Fruit fly (Drosophila melanogaster): ENCODE results near the gene CG42853.

CG42853 gene

dm6 chr3L:18106021-18106944, 15.5 kb downstream of the CG42853 start, which contains the start of the genes CG13698 and mRpS26 (continued):
- TF ChIP-seq CG16779 (GFP tag; IDR thresholded peaks at IDR 0.05) = 0 out of 2 replicates have a peak, but pooled peaks have one; percentile 41
- TF ChIP-seq Atf3 (GFP tag; optimal IDR thresholded peaks at IDR 0.05) = no peak
- peak; percentile 42 for TF ChIP-seq HLH54F (GFP tag; optimal IDR thresholded peaks at IDR 0.05)
- peak; percentile 72 for TF ChIP-seq Sox102F (GFP tag; optimal IDR thresholded peaks at IDR 0.05)
- TF ChIP-seq CG12155 (GFP tag; optimal IDR thresholded peaks at IDR 0.05) = peak; percentile 61
- peak; percentile 74 for TF ChIP-seq CG15601 (tag; optimal IDR thresholded peaks at IDR 0.05)
- TF ChIP-seq bowl (GFP tag; IDR thresholded peaks at IDR 0.05) = 0 out of 2 replicates have a peak, but pooled peaks have one; percentile 24
- no peak for TF ChIP-seq bigmax (GFP tag; optimal IDR thresholded peaks at IDR 0.05)
- TF ChIP-seq tio (GFP tag; optimal IDR thresholded peaks at IDR 0.05) = peak; percentile 59
- TF ChIP-seq CG14667 (GFP tag; IDR thresholded peaks at IDR 0.05) = no peak
- peak; percentile 56 for TF ChIP-seq HHEX (GFP tag; optimal IDR thresholded peaks at IDR 0.05)
- TF ChIP-seq CG9727 (GFP tag; optimal IDR thresholded peaks at IDR 0.05) = peak; percentile 68
- TF ChIP-seq CG2202 (tag; optimal IDR thresholded peaks at IDR 0.05) = no peak
- TF ChIP-seq Vsx1 (GFP tag; optimal IDR thresholded peaks at IDR 0.05) = no peak
- no peak for TF ChIP-seq usp (GFP tag; optimal IDR thresholded peaks at IDR 0.05)
- peak; percentile 77 for TF ChIP-seq CG2120 (GFP tag; optimal IDR thresholded peaks at IDR 0.05)
- peak; percentile 71 for TF ChIP-seq CG13894 (tag; optimal IDR thresholded peaks at IDR 0.05)
- peak; percentile 56 for TF ChIP-seq gsb-n (tag; optimal IDR thresholded peaks at IDR 0.05)
- peak; percentile 51; the same call in 1 of the 2 replicates for TF ChIP-seq CG11085 (GFP tag; IDR thresholded peaks at IDR 0.05)
- peak; percentile 70 for TF ChIP-seq YL-1 (GFP tag; optimal IDR thresholded peaks at IDR 0.05)
- TF ChIP-seq bsh (GFP tag; optimal IDR thresholded peaks at IDR 0.05) = peak in 1 of 2 experiments; percentile 71
- TF ChIP-seq CG34376 (GFP tag; optimal IDR thresholded peaks at IDR 0.05) = peak; percentile 67
- no peak for TF ChIP-seq Doc2 (GFP tag; IDR thresholded peaks at IDR 0.05)
- peak; percentile 76 for TF ChIP-seq grau (tag; optimal IDR thresholded peaks at IDR 0.05)
- TF ChIP-seq nau (GFP tag; optimal IDR thresholded peaks at IDR 0.05) = no peak
- peak; percentile 69 for TF ChIP-seq CG4820 (GFP tag; optimal IDR thresholded peaks at IDR 0.05)
- no peak for TF ChIP-seq NK7.1 (GFP tag; optimal IDR thresholded peaks at IDR 0.05)
- no peak for TF ChIP-seq salm (tag; optimal IDR thresholded peaks at IDR 0.05)
- TF ChIP-seq Sox100B (GFP tag; optimal IDR thresholded peaks at IDR 0.05) = peak; percentile 72
- no peak for TF ChIP-seq CG6854 (GFP tag; optimal IDR thresholded peaks at IDR 0.05)
- TF ChIP-seq trh (GFP tag; optimal IDR thresholded peaks at IDR 0.05) = peak; percentile 46
- peak; percentile 45 for TF ChIP-seq CG8281 (tag; optimal IDR thresholded peaks at IDR 0.05)
- TF ChIP-seq CG3847 (GFP tag; IDR thresholded peaks at IDR 0.05) = peak; percentile 59; the same call in 1 of the 2 replicates
- TF ChIP-seq Ptx1 (GFP tag; IDR thresholded peaks at IDR 0.05) = peak; percentile 78
- peak; percentile 71; the same call in 2 of the 3 replicates for TF ChIP-seq CG2199 (GFP tag; IDR thresholded peaks at IDR 0.05)
- peak; percentile 69 for TF ChIP-seq CG7372 (GFP tag; IDR thresholded peaks at IDR 0.05)
- no peak for TF ChIP-seq dan (GFP tag; IDR thresholded peaks at IDR 0.05)
- TF ChIP-seq H2.0 (GFP tag; IDR thresholded peaks at IDR 0.05) = peak; percentile 35; the same call in 1 of the 2 replicates
- TF ChIP-seq CG3281 (GFP tag; optimal IDR thresholded peaks at IDR 0.05) = peak; percentile 60
- TF ChIP-seq zen2 (GFP tag; IDR thresholded peaks at IDR 0.05; ENCODE audit: partially characterized antibody) = peak; percentile 30; the same call in 1 of the 3 replicates
- no peak for TF ChIP-seq Mes4 (GFP tag; optimal IDR thresholded peaks at IDR 0.05)
- TF ChIP-seq crp (GFP tag; optimal IDR thresholded peaks at IDR 0.05) = peak in 1 of 2 experiments; percentile 30
- peak; percentile 96 for TF ChIP-seq CG2116 (GFP tag; optimal IDR thresholded peaks at IDR 0.05)
- TF ChIP-seq Awh (GFP tag; IDR thresholded peaks at IDR 0.05) = 0 out of 2 replicates have a peak, but pooled peaks have one; percentile 36
- TF ChIP-seq pum (GFP tag; optimal IDR thresholded peaks at IDR 0.05) = peak; percentile 21
- TF ChIP-seq lola (GFP tag; optimal IDR thresholded peaks at IDR 0.05) = peak in 1 of 3 experiments; percentile 75
- peak; percentile 17; the same call in 1 of the 2 replicates for TF ChIP-seq ara (GFP tag; IDR thresholded peaks at IDR 0.05)
- no peak for TF ChIP-seq da (GFP tag; optimal IDR thresholded peaks at IDR 0.05)

Measured in whole organism, embryonic.